Worm (Caenorhabditis elegans) whole organism, midembryonic: Measurements from ENCODE around the gene C03G6.6.

Experiments used
- cog-1 ChIP-seq: sonication (generic microtip); optimal IDR thresholded peaks from 2 replicates; lab custom pipeline; 2016; ENCODE audit warnings: missing genetic modification characterization, missing compliant biosample characterization
- klf-2 ChIP-seq: fragments of 200-800 bp; sonication (Bioruptor generic); conservative IDR thresholded peaks from 2 replicates; pipeline ENCODE4 v1.3.6; 2022; ENCODE audit warnings: missing genetic modification reagents, missing genetic modification characterization, missing compliant biosample characterization
- med-1 ChIP-seq: sonication (generic microtip); optimal IDR thresholded peaks from 2 replicates; lab custom pipeline; 2017; ENCODE audit warnings: missing genetic modification characterization, mild to moderate bottlenecking, missing compliant biosample characterization, antibody characterized with exemption, missing genetic modification reagents; ENCODE audit not compliant: insufficient read depth
- tab-1 ChIP-seq: fragments of 200-800 bp; sonication (Bioruptor generic); IDR thresholded peaks from 2 replicates; pipeline ENCODE4 v1.3.6; 2022; ENCODE audit warnings: missing genetic modification characterization, missing compliant biosample characterization

ce11 chrV:7328092-7328491 is 29.1 kb upstream of the C03G6.6 start, which contains the start of gene clec-7:
- no peak for TF ChIP-seq cog-1 (tag; lab: Kevin White, UChicago)
- no peak for TF ChIP-seq tab-1 (GFP tag; lab: Robert Waterston, UW)
- no peak for TF ChIP-seq med-1 (GFP tag; lab: Kevin White, UChicago)
- TF ChIP-seq klf-2 (GFP tag; lab: Robert Waterston, UW) = no peak
